Worm (Caenorhabditis elegans) whole organism, mixed stage, embryonic: ENCODE results near the gene srx-111.

ENCODE experiments used
- bed-3 ChIP-seq: fragments of 200-800 bp; sonication (Bioruptor generic); optimal IDR thresholded peaks from 3 replicates; lab custom pipeline; 2018; ENCODE audit warnings: mild to moderate bottlenecking, missing genetic modification characterization, moderate library complexity, missing compliant biosample characterization
- blmp-1 ChIP-seq: fragments of 150-350 bp; optimal IDR thresholded peaks from 2 replicates; lab custom pipeline; 2014; ENCODE audit warnings: missing biosample characterization, missing genetic modification characterization
- ceh-39 ChIP-seq: fragments of 150-350 bp; optimal IDR thresholded peaks from 2 replicates; lab custom pipeline; 2014; ENCODE audit warnings: missing biosample characterization, missing genetic modification characterization
- ceh-83 ChIP-seq: fragments of 200-800 bp; sonication (Bioruptor generic); optimal IDR thresholded peaks from 2 replicates; lab custom pipeline; 2018; ENCODE audit warnings: mild to moderate bottlenecking, missing genetic modification characterization, missing compliant biosample characterization
- ces-1 ChIP-seq: fragments of 150-350 bp; optimal IDR thresholded peaks from 2 replicates; lab custom pipeline; 2014; ENCODE audit warnings: missing biosample characterization, missing genetic modification reagents, missing genetic modification characterization
- cnd-1 ChIP-seq: fragments of 200-800 bp; sonication (Bioruptor generic); optimal IDR thresholded peaks from 2 replicates; lab custom pipeline; 2018; ENCODE audit warnings: mild to moderate bottlenecking, missing genetic modification characterization, missing compliant biosample characterization
- drap-1 ChIP-seq: fragments of 200-800 bp; sonication (Bioruptor generic); optimal IDR thresholded peaks from 3 replicates; lab custom pipeline; 2018; ENCODE audit warnings: mild to moderate bottlenecking, missing genetic modification characterization, missing compliant biosample characterization
- elt-1 ChIP-seq: sonication (generic microtip); optimal IDR thresholded peaks from 2 replicates; lab custom pipeline; 2017; ENCODE audit warnings: missing genetic modification characterization, mild to moderate bottlenecking, missing compliant biosample characterization, antibody characterized with exemption, moderate library complexity, borderline replicate concordance; ENCODE audit not compliant: insufficient read depth
- flh-1 ChIP-seq: fragments of 200-800 bp; sonication (Bioruptor generic); optimal IDR thresholded peaks from 2 replicates; lab custom pipeline; 2018; ENCODE audit warnings: mild to moderate bottlenecking, missing genetic modification characterization, moderate library complexity, missing compliant biosample characterization
- ham-2 ChIP-seq: fragments of 200-800 bp; sonication (Bioruptor generic); optimal IDR thresholded peaks from 2 replicates; lab custom pipeline; 2018; ENCODE audit warnings: mild to moderate bottlenecking, missing genetic modification characterization, missing compliant biosample characterization
- hlh-1 ChIP-seq: fragments of 150-350 bp; optimal IDR thresholded peaks from 2 replicates; lab custom pipeline; 2014; ENCODE audit warnings: missing biosample characterization, missing genetic modification reagents, missing genetic modification characterization
- lin-13 ChIP-seq: fragments of 150-350 bp; optimal IDR thresholded peaks from 2 replicates; lab custom pipeline; 2014; ENCODE audit warnings: missing biosample characterization, missing genetic modification characterization
- lin-32 ChIP-seq: fragments of 200-800 bp; sonication (Bioruptor generic); optimal IDR thresholded peaks from 2 replicates; lab custom pipeline; 2018; ENCODE audit warnings: mild to moderate bottlenecking, missing genetic modification characterization, missing compliant biosample characterization
- lsy-2 ChIP-seq: fragments of 150-350 bp; optimal IDR thresholded peaks from 2 replicates; lab custom pipeline; 2014; ENCODE audit warnings: missing biosample characterization, missing genetic modification characterization
- mep-1 ChIP-seq: fragments of 150-350 bp; optimal IDR thresholded peaks from 2 replicates; lab custom pipeline; 2017; ENCODE audit warnings: missing biosample characterization, missing genetic modification reagents, missing genetic modification characterization, inconsistent platforms
- mls-2 ChIP-seq: sonication (generic microtip); optimal IDR thresholded peaks from 2 replicates; lab custom pipeline; 2016; ENCODE audit warnings: mild to moderate bottlenecking, missing genetic modification characterization, moderate library complexity, missing compliant biosample characterization
- nhr-12 ChIP-seq: fragments of 150-350 bp; optimal IDR thresholded peaks from 2 replicates; lab custom pipeline; 2014; ENCODE audit warnings: missing biosample characterization, missing genetic modification characterization
- nhr-2 ChIP-seq: fragments of 150-350 bp; optimal IDR thresholded peaks from 2 replicates; lab custom pipeline; 2014; ENCODE audit warnings: missing biosample characterization, missing genetic modification characterization
- nhr-237 ChIP-seq: fragments of 150-350 bp; optimal IDR thresholded peaks from 2 replicates; lab custom pipeline; 2014; ENCODE audit warnings: missing biosample characterization, missing genetic modification characterization
- nhr-28 ChIP-seq: fragments of 150-350 bp; optimal IDR thresholded peaks from 2 replicates; lab custom pipeline; 2014; ENCODE audit warnings: missing biosample characterization, missing genetic modification characterization
- nhr-76 ChIP-seq: sonication (generic microtip); optimal IDR thresholded peaks from 2 replicates; lab custom pipeline; 2017; ENCODE audit warnings: missing biosample characterization, missing genetic modification characterization
- pha-4 ChIP-seq: fragments of 150-350 bp; optimal IDR thresholded peaks from 2 replicates; lab custom pipeline; 2018; ENCODE audit warnings: missing biosample characterization, missing genetic modification reagents, missing genetic modification characterization
- sem-2 ChIP-seq: fragments of 200-800 bp; sonication (Bioruptor generic); optimal IDR thresholded peaks from 2 replicates; lab custom pipeline; 2018; ENCODE audit warnings: mild to moderate bottlenecking, missing genetic modification characterization, missing compliant biosample characterization
- snpc-4 ChIP-seq: fragments of 150-350 bp; optimal IDR thresholded peaks from 2 replicates; lab custom pipeline; 2014; ENCODE audit warnings: missing biosample characterization, missing genetic modification characterization
- sptf-1 ChIP-seq: sonication (generic microtip); optimal IDR thresholded peaks from 2 replicates; lab custom pipeline; 2017; ENCODE audit warnings: mild to moderate bottlenecking, missing genetic modification characterization, moderate library complexity, missing compliant biosample characterization
- tbx-8 ChIP-seq: fragments of 200-800 bp; sonication (Bioruptor generic); optimal IDR thresholded peaks from 2 replicates; lab custom pipeline; 2018; ENCODE audit warnings: mild to moderate bottlenecking, missing genetic modification characterization, moderate library complexity, missing compliant biosample characterization
- unc-120 ChIP-seq: sonication (generic microtip); optimal IDR thresholded peaks from 2 replicates; lab custom pipeline; 2017; ENCODE audit warnings: missing genetic modification characterization, missing compliant biosample characterization; ENCODE audit not compliant: poor library complexity, severe bottlenecking
- unc-62 ChIP-seq: fragments of 150-350 bp; optimal IDR thresholded peaks from 2 replicates; lab custom pipeline; 2014; ENCODE audit warnings: missing biosample characterization, missing genetic modification reagents, missing genetic modification characterization
- zip-8 ChIP-seq: fragments of 150-350 bp; optimal IDR thresholded peaks from 2 replicates; lab custom pipeline; 2014; ENCODE audit warnings: missing biosample characterization, missing genetic modification characterization
- ztf-11 ChIP-seq: fragments of 150-350 bp; optimal IDR thresholded peaks from 2 replicates; lab custom pipeline; 2014; ENCODE audit warnings: missing biosample characterization, missing genetic modification characterization

The srx-111 gene

ce11 chrII:3757499-3757898 lies at the start of gene srx-111:
srx-111 (plus strand) TSS chrII:3757799.
- TF ChIP-seq nhr-237 (tag; lab: Kevin White, UChicago), result no peak
- no peak for TF ChIP-seq bed-3 (GFP tag; lab: Kevin White, UChicago)
- no peak for TF ChIP-seq hlh-1 (tag; lab: Kevin White, UChicago)
- no peak for TF ChIP-seq unc-120 (tag; lab: Kevin White, UChicago)
- TF ChIP-seq ztf-11, result no peak
- TF ChIP-seq mls-2 (tag; lab: Kevin White, UChicago), result no peak
- TF ChIP-seq ces-1 (GFP tag; lab: Kevin White, UChicago), result no peak
- no peak for TF ChIP-seq flh-1
- TF ChIP-seq blmp-1 (tag; lab: Kevin White, UChicago), result no peak
- TF ChIP-seq drap-1 (GFP tag; lab: Kevin White, UChicago), result no peak
- no peak for TF ChIP-seq pha-4 (tag; lab: Kevin White, UChicago)

- TF ChIP-seq ztf-11 (no peak), lin-32 (GFP tag; lab: Kevin White, UChicago) (no peak), lin-13 (no peak), mep-1 (tag; lab: Kevin White, UChicago) (no peak), drap-1 (GFP tag; lab: Kevin White, UChicago) (no peak), unc-62 (no peak), nhr-12 (tag; lab: Kevin White, UChicago) (no peak), cnd-1 (tag; lab: Kevin White, UChicago) (no peak), mls-2 (tag; lab: Kevin White, UChicago) (no peak), blmp-1 (tag; lab: Kevin White, UChicago) (no peak), ceh-83 (GFP tag; lab: Kevin White, UChicago) (no peak), sem-2 (GFP tag; lab: Kevin White, UChicago) (no peak), hlh-1 (tag; lab: Kevin White, UChicago) (no peak), tbx-8 (GFP tag; lab: Kevin White, UChicago) (no peak), sptf-1 (tag; lab: Kevin White, UChicago) (no peak), pha-4 (tag; lab: Kevin White, UChicago) (no peak), nhr-237 (tag; lab: Kevin White, UChicago) (no peak), nhr-2 (tag; lab: Kevin White, UChicago) (no peak), bed-3 (GFP tag; lab: Kevin White, UChicago) (no peak)
These were observed 48.3 kb upstream of the srx-111 start, which contains the start of gene srx-110 for ce11 chrII:3709255-3709654. srx-110 (plus strand) TSS chrII:3709555.

- no peak for TF ChIP-seq pha-4 (tag; lab: Kevin White, UChicago)
- TF ChIP-seq nhr-28, result no peak
- no peak for TF ChIP-seq lsy-2
- TF ChIP-seq, all 35 proteins: peak for 0
These were observed 46.6 kb upstream of the srx-111 start, which contains the start of gene fbxc-53 for ce11 chrII:3711047-3711446. fbxc-53 (plus strand) TSS chrII:3711291.

ce11 chrII:3714595-3714994 lies 43.0 kb upstream of the srx-111 start, which contains the start of gene srh-100:
srh-100 (minus strand) TSS chrII:3714695.
- no peak for TF ChIP-seq zip-8
- no peak for TF ChIP-seq snpc-4 (tag; lab: Kevin White, UChicago)
- no peak for TF ChIP-seq ceh-39 (tag; lab: Kevin White, UChicago)
- no peak for TF ChIP-seq nhr-2 (tag; lab: Kevin White, UChicago)
- TF ChIP-seq sem-2 (GFP tag; lab: Kevin White, UChicago), result no peak
- no peak for TF ChIP-seq lin-32 (GFP tag; lab: Kevin White, UChicago)
- no peak for TF ChIP-seq pha-4 (tag; lab: Kevin White, UChicago)
- no peak for TF ChIP-seq mls-2 (tag; lab: Kevin White, UChicago)
- TF ChIP-seq nhr-76, result no peak
- TF ChIP-seq elt-1, result no peak
- TF ChIP-seq nhr-12 (tag; lab: Kevin White, UChicago), result no peak
- no peak for TF ChIP-seq lin-13
- TF ChIP-seq nhr-237 (tag; lab: Kevin White, UChicago), result no peak
- TF ChIP-seq nhr-28, result no peak

- TF ChIP-seq unc-120 (tag; lab: Kevin White, UChicago) (no peak), lin-13 (no peak), flh-1 (no peak), blmp-1 (tag; lab: Kevin White, UChicago) (no peak), ham-2 (GFP tag; lab: Kevin White, UChicago) (no peak), ceh-39 (tag; lab: Kevin White, UChicago) (no peak), nhr-28 (no peak), sptf-1 (tag; lab: Kevin White, UChicago) (no peak), bed-3 (GFP tag; lab: Kevin White, UChicago) (no peak), mep-1 (tag; lab: Kevin White, UChicago) (no peak)
These were observed 41.1 kb upstream of the srx-111 start, which contains the start of gene srh-99 for ce11 chrII:3716455-3716854. srh-99 (minus strand) TSS chrII:3716555.
